Worm (Caenorhabditis elegans) whole organism, late embryonic: ENCODE results near the gene cpna-5.

Experiments used
- ama-1 ChIP-seq: fragments of 150-350 bp; optimal IDR thresholded peaks from 2 replicates; lab custom pipeline; 2014
- ceh-30 ChIP-seq: fragments of 150-350 bp; optimal IDR thresholded peaks from 2 replicates; lab custom pipeline; 2014; ENCODE audit warnings: missing biosample characterization, missing genetic modification characterization
- ceh-34 ChIP-seq: sonication (generic microtip); optimal IDR thresholded peaks from 2 replicates; lab custom pipeline; 2016; ENCODE audit warnings: mild to moderate bottlenecking, missing genetic modification characterization, missing compliant biosample characterization
- elt-2 ChIP-seq: sonication (generic microtip); optimal IDR thresholded peaks from 2 replicates; lab custom pipeline; 2016; ENCODE audit warnings: missing genetic modification reagents, missing genetic modification characterization, missing compliant biosample characterization
- fkh-10 ChIP-seq: fragments of 150-350 bp; optimal IDR thresholded peaks from 2 replicates; lab custom pipeline; 2014; ENCODE audit warnings: missing biosample characterization, missing genetic modification reagents, missing genetic modification characterization
- nhr-11 ChIP-seq: fragments of 150-350 bp; optimal IDR thresholded peaks from 2 replicates; lab custom pipeline; 2014; ENCODE audit warnings: missing biosample characterization, missing genetic modification characterization

ce11 chrII:7714614-7715186 lies 3.7 kb downstream of the cpna-5 start:
- TF ChIP-seq fkh-10 (no peak), nhr-11 (tag; lab: Kevin White, UChicago) (no peak), elt-2 (tag; lab: Kevin White, UChicago) (no peak), ceh-34 (no peak), ceh-30 (tag; lab: Kevin White, UChicago) (no peak), ama-1 (lab: Kevin White, UChicago) (no peak)
